Fruit fly (Drosophila melanogaster) whole organism, embryonic: ENCODE results near the gene CG32944.

Source experiments
- Atf3 ChIP-seq: fragments of 200-800 bp; sonication (Bioruptor generic); optimal IDR thresholded peaks from 3 replicates; lab custom pipeline; 2016; ENCODE audit warnings: missing biosample characterization, missing genetic modification characterization
- Bdp1 ChIP-seq: fragments of 200-800 bp; sonication (Bioruptor generic); optimal IDR thresholded peaks from 3 replicates; lab custom pipeline; 2016; ENCODE audit warnings: missing biosample characterization, missing genetic modification characterization
- Bteb2 ChIP-seq: fragments of 200-800 bp; sonication (Bioruptor generic); optimal IDR thresholded peaks from 2 replicates; lab custom pipeline; 2016; ENCODE audit warnings: missing biosample characterization, missing genetic modification characterization
- CG12071 ChIP-seq: fragments of 200-800 bp; sonication (Bioruptor generic); optimal IDR thresholded peaks from 3 replicates; lab custom pipeline; 2018; ENCODE audit warnings: missing biosample characterization, mild to moderate bottlenecking, missing genetic modification characterization
- CG12104 ChIP-seq: fragments of 200-800 bp; sonication (Bioruptor generic); optimal IDR thresholded peaks from 3 replicates; lab custom pipeline; 2016; ENCODE audit warnings: missing biosample characterization, missing genetic modification characterization
- CG12236 ChIP-seq: fragments of 200-800 bp; sonication (Bioruptor generic); optimal IDR thresholded peaks from 2 replicates; lab custom pipeline; 2016; ENCODE audit warnings: missing biosample characterization, missing genetic modification characterization
- CG14014 ChIP-seq: fragments of 200-800 bp; sonication (Bioruptor generic); IDR thresholded peaks from 2 replicates; pipeline ENCODE4 v1.3.6; 2022; ENCODE audit warnings: missing biosample characterization, missing genetic modification characterization
- CG16863 ChIP-seq: fragments of 200-800 bp; sonication (Bioruptor generic); optimal IDR thresholded peaks from 3 replicates; lab custom pipeline; 2016; ENCODE audit warnings: missing biosample characterization, missing genetic modification characterization
- CG17359 ChIP-seq: fragments of 200-800 bp; sonication (Bioruptor generic); optimal IDR thresholded peaks from 3 replicates; lab custom pipeline; 2018; ENCODE audit warnings: missing biosample characterization, mild to moderate bottlenecking, missing genetic modification characterization, moderate library complexity
- CG17802 ChIP-seq: fragments of 200-800 bp; sonication (Bioruptor generic); optimal IDR thresholded peaks from 2 replicates; lab custom pipeline; 2018; ENCODE audit warnings: missing biosample characterization, mild to moderate bottlenecking, missing genetic modification characterization, moderate library complexity
- CG31388 ChIP-seq: fragments of 200-800 bp; sonication (Bioruptor generic); optimal IDR thresholded peaks from 2 replicates; lab custom pipeline; 2016; ENCODE audit warnings: missing biosample characterization, missing genetic modification characterization
- CG4404 ChIP-seq: fragments of 200-800 bp; sonication (Bioruptor generic); IDR thresholded peaks from 2 replicates; pipeline ENCODE4 v1.3.6; 2022; ENCODE audit warnings: missing biosample characterization, missing genetic modification characterization
- CG6765 ChIP-seq: fragments of 200-800 bp; sonication (Bioruptor generic); optimal IDR thresholded peaks from 3 replicates; lab custom pipeline; 2017; ENCODE audit warnings: missing biosample characterization, mild to moderate bottlenecking, missing genetic modification characterization
- CG7271 ChIP-seq: fragments of 200-800 bp; sonication (Bioruptor generic); optimal IDR thresholded peaks from 2 replicates; lab custom pipeline; 2018; ENCODE audit warnings: missing biosample characterization, mild to moderate bottlenecking, missing genetic modification characterization, moderate library complexity
- CG7556 ChIP-seq: fragments of 200-800 bp; sonication (Bioruptor generic); optimal IDR thresholded peaks from 2 replicates; lab custom pipeline; 2017; ENCODE audit warnings: missing biosample characterization, mild to moderate bottlenecking, missing genetic modification characterization
- CG8765 ChIP-seq: fragments of 200-800 bp; sonication (Bioruptor generic); IDR thresholded peaks from 2 replicates; pipeline ENCODE4 v1.3.6; 2022; ENCODE audit warnings: missing biosample characterization, missing genetic modification characterization
- CoRest ChIP-seq: fragments of 200-800 bp; sonication (Bioruptor generic); optimal IDR thresholded peaks from 3 replicates; lab custom pipeline; 2018; ENCODE audit warnings: missing biosample characterization, mild to moderate bottlenecking, missing genetic modification characterization, moderate library complexity
- Dfd ChIP-seq, 2 experiments: fragments of >200 bp; optimal IDR thresholded peaks; 2 replicates each; lab custom pipeline; 2017; ENCODE audit warnings: missing biosample characterization in 2 of 2, missing genetic modification characterization in 2 of 2
- Dref ChIP-seq: fragments of 200-800 bp; sonication (Bioruptor generic); IDR thresholded peaks from 2 replicates; pipeline ENCODE4 v1.3.6; 2022; ENCODE audit warnings: missing biosample characterization, missing genetic modification characterization
- Nf-YC ChIP-seq: fragments of 200-800 bp; optimal IDR thresholded peaks from 3 replicates; lab custom pipeline; 2019; ENCODE audit warnings: missing biosample characterization, mild to moderate bottlenecking, missing genetic modification characterization, moderate library complexity
- Opbp ChIP-seq: fragments of 200-800 bp; sonication (Bioruptor generic); IDR thresholded peaks from 3 replicates; pipeline ENCODE4 v1.3.6; 2022; ENCODE audit warnings: missing biosample characterization, missing genetic modification characterization; ENCODE audit not compliant: partially characterized antibody
- Six4 ChIP-seq: fragments of 200-800 bp; sonication (Bioruptor generic); optimal IDR thresholded peaks from 2 replicates; lab custom pipeline; 2016; ENCODE audit warnings: missing biosample characterization, missing genetic modification characterization
- Xbp1 ChIP-seq: fragments of 200-800 bp; sonication (Bioruptor generic); optimal IDR thresholded peaks from 3 replicates; lab custom pipeline; 2016; ENCODE audit warnings: missing biosample characterization, mild to moderate bottlenecking, missing genetic modification characterization
- ac ChIP-seq: fragments of 200-800 bp; sonication (Bioruptor generic); optimal IDR thresholded peaks from 3 replicates; lab custom pipeline; 2017; ENCODE audit warnings: missing biosample characterization, mild to moderate bottlenecking, missing genetic modification characterization
- al ChIP-seq: fragments of 200-800 bp; sonication (Bioruptor generic); IDR thresholded peaks from 2 replicates; pipeline ENCODE4 v1.3.6; 2022; ENCODE audit warnings: missing biosample characterization, missing genetic modification characterization
- caup ChIP-seq: fragments of 200-800 bp; sonication (Bioruptor generic); optimal IDR thresholded peaks from 3 replicates; lab custom pipeline; 2017; ENCODE audit warnings: missing biosample characterization, mild to moderate bottlenecking, missing genetic modification characterization, moderate library complexity; ENCODE audit not compliant: severe bottlenecking
- dpn ChIP-seq, 2 experiments: fragments of 200-800 bp; sonication (Bioruptor generic); optimal IDR thresholded peaks; 3 replicates each; lab custom pipeline; 2016; ENCODE audit warnings: missing biosample characterization in 2 of 2, missing genetic modification characterization in 2 of 2
- dysf ChIP-seq: fragments of 200-800 bp; sonication (Bioruptor generic); IDR thresholded peaks from 3 replicates; pipeline ENCODE4 v1.3.6; 2022; ENCODE audit warnings: missing biosample characterization, missing genetic modification characterization
- esg ChIP-seq: fragments of 200-800 bp; sonication (Bioruptor generic); conservative IDR thresholded peaks from 2 replicates; pipeline ENCODE4 v1.3.6; 2022; ENCODE audit warnings: missing biosample characterization, missing genetic modification characterization
- eve ChIP-seq, 2 experiments: fragments of >200 bp; optimal IDR thresholded peaks; 2 replicates each; lab custom pipeline; 2017; ENCODE audit warnings: missing biosample characterization in 2 of 2, missing genetic modification characterization in 2 of 2
- ewg ChIP-seq: fragments of 200-800 bp; sonication (Bioruptor generic); optimal IDR thresholded peaks from 3 replicates; lab custom pipeline; 2017; ENCODE audit warnings: mild to moderate bottlenecking, missing biosample characterization, missing genetic modification reagents, missing genetic modification characterization
- fd102C ChIP-seq: fragments of 200-800 bp; sonication (Bioruptor generic); optimal IDR thresholded peaks from 2 replicates; lab custom pipeline; 2018; ENCODE audit warnings: missing biosample characterization, mild to moderate bottlenecking, missing genetic modification characterization, moderate library complexity
- gem ChIP-seq: fragments of 200-800 bp; sonication (Bioruptor generic); optimal IDR thresholded peaks from 2 replicates; lab custom pipeline; 2019; ENCODE audit warnings: missing biosample characterization, mild to moderate bottlenecking, missing genetic modification characterization, moderate library complexity
- gfzf ChIP-seq: fragments of 200-800 bp; sonication (Bioruptor generic); optimal IDR thresholded peaks from 2 replicates; lab custom pipeline; 2016; ENCODE audit warnings: missing biosample characterization, mild to moderate bottlenecking, missing genetic modification characterization, moderate library complexity
- hb ChIP-seq: fragments of 200-800 bp; sonication (Bioruptor generic); IDR thresholded peaks from 3 replicates; pipeline ENCODE4 v1.3.6; 2022; ENCODE audit warnings: missing biosample characterization, missing genetic modification characterization; ENCODE audit not compliant: partially characterized antibody
- hbn ChIP-seq: fragments of 200-800 bp; sonication (Bioruptor generic); IDR thresholded peaks from 2 replicates; pipeline ENCODE4 v1.3.6; 2022; ENCODE audit warnings: missing biosample characterization, missing genetic modification characterization; ENCODE audit not compliant: partially characterized antibody
- hkb ChIP-seq, 2 experiments: fragments of 200-800 bp in 1 of 2; fragments of >200 bp in 1 of 2; sonication (Bioruptor generic) in 1 of 2; IDR thresholded peaks in 1 of 2; optimal IDR thresholded peaks in 1 of 2; 2 replicates each; pipeline versions ENCODE4 v1.3.6 to Lab custom; 2017 to 2022; ENCODE audit warnings: missing biosample characterization in 1 of 2, missing genetic modification characterization in 1 of 2
- ind ChIP-seq: fragments of 200-800 bp; sonication (Bioruptor generic); optimal IDR thresholded peaks from 3 replicates; lab custom pipeline; 2016; ENCODE audit warnings: missing biosample characterization, missing genetic modification characterization
- inv ChIP-seq: fragments of 200-800 bp; sonication (Bioruptor generic); IDR thresholded peaks from 2 replicates; pipeline ENCODE4 v1.3.6; 2022; ENCODE audit warnings: missing biosample characterization, missing genetic modification characterization; ENCODE audit not compliant: partially characterized antibody
- jing ChIP-seq: fragments of 200-800 bp; sonication (Bioruptor generic); optimal IDR thresholded peaks from 2 replicates; lab custom pipeline; 2018; ENCODE audit warnings: missing biosample characterization, mild to moderate bottlenecking, missing genetic modification characterization
- lmd ChIP-seq: fragments of 200-800 bp; sonication (Bioruptor generic); IDR thresholded peaks from 2 replicates; pipeline ENCODE4 v1.3.6; 2022; ENCODE audit warnings: missing biosample characterization, missing genetic modification characterization
- nmo ChIP-seq: fragments of 200-800 bp; sonication (Bioruptor generic); optimal IDR thresholded peaks from 2 replicates; lab custom pipeline; 2018; ENCODE audit warnings: missing biosample characterization, mild to moderate bottlenecking, missing genetic modification characterization, moderate library complexity
- pan ChIP-seq, 4 experiments: fragments of >200 bp in 3 of 4; fragments of 200-800 bp in 1 of 4; sonication (Bioruptor generic) in 1 of 4; optimal IDR thresholded peaks in 3 of 4; IDR thresholded peaks in 1 of 4; 2 replicates each; pipeline versions ENCODE4 v1.3.6 to Lab custom; 2017 to 2022; ENCODE audit warnings: missing biosample characterization in 2 of 4, missing genetic modification characterization in 2 of 4, mixed read lengths in 1 of 4
- pzg ChIP-seq: fragments of 200-800 bp; sonication (Bioruptor generic); optimal IDR thresholded peaks from 3 replicates; lab custom pipeline; 2018; ENCODE audit warnings: missing biosample characterization, mild to moderate bottlenecking, missing genetic modification characterization, moderate library complexity
- ro ChIP-seq: fragments of 200-800 bp; sonication (Bioruptor generic); IDR thresholded peaks from 2 replicates; pipeline ENCODE4 v1.3.6; 2022; ENCODE audit warnings: missing biosample characterization, missing genetic modification characterization
- sob ChIP-seq: fragments of 200-800 bp; sonication (Bioruptor generic); IDR thresholded peaks from 2 replicates; pipeline ENCODE4 v1.3.6; 2022; ENCODE audit warnings: missing biosample characterization, missing genetic modification characterization
- stwl ChIP-seq: fragments of 200-800 bp; sonication (Bioruptor generic); optimal IDR thresholded peaks from 3 replicates; lab custom pipeline; 2018; ENCODE audit warnings: missing biosample characterization, mild to moderate bottlenecking, missing genetic modification characterization, moderate library complexity
- tin ChIP-seq: fragments of 200-800 bp; sonication (Bioruptor generic); optimal IDR thresholded peaks from 3 replicates; lab custom pipeline; 2016; ENCODE audit warnings: missing biosample characterization, missing genetic modification characterization
- toy ChIP-seq: fragments of 200-800 bp; sonication (Bioruptor generic); IDR thresholded peaks from 2 replicates; pipeline ENCODE4 v1.3.6; 2022; ENCODE audit warnings: missing biosample characterization, missing genetic modification characterization

CG32944 gene

DNA sequence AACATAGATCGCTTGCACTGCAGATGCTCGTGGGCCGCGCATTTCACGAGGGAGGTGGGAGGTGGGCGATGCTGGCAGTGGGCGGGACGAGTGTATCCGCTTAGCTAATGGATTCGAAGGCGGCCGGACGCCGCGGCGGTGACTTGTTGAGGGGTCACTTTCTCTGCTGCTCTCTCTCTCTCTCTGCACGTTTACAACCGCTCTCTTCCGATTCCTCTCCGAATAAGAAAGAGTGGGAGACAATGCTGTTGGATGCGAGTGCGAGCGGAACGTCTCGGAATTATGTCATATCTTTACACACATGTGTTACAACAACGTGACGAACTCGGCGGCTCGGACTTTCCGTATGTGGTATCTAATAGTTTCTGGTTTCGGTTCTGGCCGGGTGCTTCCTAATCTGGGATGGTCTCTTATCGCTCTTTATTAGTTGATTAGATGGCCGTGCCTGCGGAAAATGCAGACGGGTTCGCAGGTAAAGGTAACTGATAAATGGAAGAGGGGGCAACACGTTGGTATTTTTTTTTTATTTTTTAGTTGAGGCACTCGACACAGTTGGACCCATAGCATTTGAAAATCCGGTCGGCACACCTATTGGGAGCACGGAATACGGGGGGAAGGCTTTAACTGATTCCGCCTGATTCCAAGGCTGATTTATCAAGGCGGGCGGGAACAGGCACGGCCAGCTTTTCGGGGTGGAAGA lies 33.1 kb upstream of the CG32944 start (continued):
- TF ChIP-seq hkb (optimal IDR thresholded peaks at IDR 0.05; lab: Kevin White, UChicago) (no peak), hkb (GFP tag; IDR thresholded peaks at IDR 0.05; lab: Robert Waterston, UW) (no peak), caup (GFP tag; lab: Kevin White, UChicago) (no peak), gfzf (GFP tag; lab: Kevin White, UChicago) (no peak), ro (no peak), CG7271 (tag; lab: Kevin White, UChicago) (no peak), CG17359 (tag; lab: Kevin White, UChicago) (no peak), CG12104 (GFP tag; lab: Kevin White, UChicago) (no peak), CG6765 (GFP tag; lab: Kevin White, UChicago) (no peak), Atf3 (GFP tag; lab: Kevin White, UChicago) (no peak), eve (GFP tag; optimal IDR thresholded peaks at IDR 0.05; lab: Kevin White, UChicago) (no peak), Dref (GFP tag; lab: Robert Waterston, UW) (no peak), Bdp1 (GFP tag; lab: Kevin White, UChicago) (no peak), hb (no peak), pzg (GFP tag; lab: Kevin White, UChicago) (no peak), Dfd (GFP tag; optimal IDR thresholded peaks at IDR 0.05; lab: Kevin White, UChicago) (no peak), ewg (GFP tag; lab: Kevin White, UChicago) (no peak), CG31388 (GFP tag; lab: Kevin White, UChicago) (no peak), dpn (GFP tag; optimal IDR thresholded peaks at IDR 0.05; lab: Kevin White, UChicago) (no peak), pan (optimal IDR thresholded peaks at IDR 0.05; lab: Kevin White, UChicago) (no peak), pan (GFP tag; optimal IDR thresholded peaks at IDR 0.05 in 1 of 2, IDR thresholded peaks at IDR 0.05 in 1 of 2) (no peak), CG14014 (GFP tag; lab: Robert Waterston, UW) (no peak), CG16863 (GFP tag; lab: Kevin White, UChicago) (no peak), ind (no peak), stwl (tag; lab: Kevin White, UChicago) (no peak), Six4 (GFP tag; lab: Kevin White, UChicago) (no peak), lmd (GFP tag; lab: Robert Waterston, UW) (no peak), toy (GFP tag; lab: Robert Waterston, UW) (no peak), ac (no peak), Nf-YC (tag; lab: Kevin White, UChicago) (no peak), dysf (no peak), CoRest (tag; lab: Kevin White, UChicago) (no peak), inv (GFP tag; lab: Robert Waterston, UW) (no peak), CG17802 (tag; lab: Kevin White, UChicago) (no peak), CG12071 (GFP tag; lab: Kevin White, UChicago) (peak; percentile 2), gem (tag; lab: Kevin White, UChicago) (no peak), CG7556 (GFP tag; lab: Kevin White, UChicago) (no peak), sob (GFP tag; lab: Robert Waterston, UW) (no peak), Bteb2 (GFP tag; lab: Kevin White, UChicago) (no peak), Xbp1 (no peak), fd102C (no peak), jing (GFP tag; lab: Kevin White, UChicago) (no peak), esg (no peak), CG12236 (no peak), nmo (GFP tag; lab: Kevin White, UChicago) (no peak), hbn (0 out of 2 replicates have a peak, but pooled peaks have one; percentile 17), CG8765 (GFP tag; lab: Robert Waterston, UW) (no peak), al (GFP tag; lab: Robert Waterston, UW) (no peak), Opbp (GFP tag; lab: Robert Waterston, UW) (no peak), tin (GFP tag; lab: Kevin White, UChicago) (no peak), CG4404 (GFP tag; lab: Robert Waterston, UW) (no peak)
